Fruit fly (Drosophila melanogaster): ENCODE results near the gene Ca-alpha1D.

DNA sequence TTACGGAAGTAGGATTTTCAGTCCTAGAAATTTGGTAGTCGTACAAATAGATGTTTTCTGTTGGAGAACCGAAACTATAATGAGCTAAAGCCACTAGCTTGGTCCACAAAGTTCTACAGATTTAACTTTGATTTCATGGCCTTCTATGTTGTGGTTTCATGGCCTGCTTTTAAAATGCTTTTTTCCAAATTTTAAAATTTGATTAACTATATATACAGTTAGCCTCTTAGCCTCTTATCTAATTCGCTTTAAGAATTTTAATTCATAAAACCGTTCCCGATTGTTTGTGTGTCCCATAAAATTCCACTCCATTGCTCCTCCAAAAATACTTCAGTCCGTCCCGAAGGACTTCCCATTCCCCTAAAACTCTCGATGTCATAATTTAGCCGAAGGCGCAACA lies 30.5 kb upstream of the Ca-alpha1D start, which contains the start of gene CG34168:
- no peak for TF ChIP-seq Pif1B (GFP tag; optimal IDR thresholded peaks at IDR 0.05)
- TF ChIP-seq Ets98B (GFP tag; IDR thresholded peaks at IDR 0.05), result no peak
- no peak for TF ChIP-seq rn (GFP tag; IDR thresholded peaks at IDR 0.05)
- TF ChIP-seq CG9948 (tag; optimal IDR thresholded peaks at IDR 0.05), result no peak
- TF ChIP-seq D1 (tag; optimal IDR thresholded peaks at IDR 0.05), result no peak
- no peak for TF ChIP-seq Snoo (tag; optimal IDR thresholded peaks at IDR 0.05)
- TF ChIP-seq CG10348 (GFP tag; IDR thresholded peaks at IDR 0.05), result no peak
- no peak for TF ChIP-seq EcR (GFP tag; optimal IDR thresholded peaks at IDR 0.05)
- no peak for TF ChIP-seq CG8159 (tag; optimal IDR thresholded peaks at IDR 0.05)
- no peak for TF ChIP-seq Pif1A (GFP tag; optimal IDR thresholded peaks at IDR 0.05)
- TF ChIP-seq CG32121 (GFP tag; IDR thresholded peaks at IDR 0.05), result no peak
- TF ChIP-seq CG8301 (tag; optimal IDR thresholded peaks at IDR 0.05), result no peak
- TF ChIP-seq CG4496 (GFP tag; IDR thresholded peaks at IDR 0.05), result no peak
- TF ChIP-seq fd96Ca (GFP tag; IDR thresholded peaks at IDR 0.05), result no peak

All from whole organism, pupa.